Worm (Caenorhabditis elegans) whole organism, L2 larva: ENCODE data around the gene aipr-1.

Experiments used
- ceh-82 ChIP-seq: fragments of 150-350 bp; optimal IDR thresholded peaks from 2 replicates; lab custom pipeline; 2014; ENCODE audit warnings: missing biosample characterization, missing genetic modification characterization
- lin-13 ChIP-seq: fragments of 150-350 bp; optimal IDR thresholded peaks from 2 replicates; lab custom pipeline; 2014; ENCODE audit warnings: missing biosample characterization, missing genetic modification reagents, missing genetic modification characterization
- nhr-10 ChIP-seq: sonication (generic microtip); optimal IDR thresholded peaks from 2 replicates; lab custom pipeline; 2017; ENCODE audit warnings: missing biosample characterization, missing genetic modification characterization

- TF ChIP-seq ceh-82 (tag; lab: Kevin White, UChicago) (no peak), nhr-10 (tag; lab: Kevin White, UChicago) (no peak), lin-13 (no peak)
Measured at ce11 chrII:6575647-6576046, 18.4 kb downstream of the aipr-1 start, which contains the start of gene sra-29.
